Fruit fly (Drosophila melanogaster): ENCODE measurements around the gene rtet.

Gene rtet

dm6 chr3R:21065010-21065695 lies 43.1 kb upstream of the rtet start, which contains the start of gene AnxB9 (continued):
- peak; percentile 75 for TF ChIP-seq bbx (GFP tag; IDR thresholded peaks at IDR 0.05; ENCODE audit: partially characterized antibody)
- peak; percentile 51 for TF ChIP-seq sug (tag; optimal IDR thresholded peaks at IDR 0.05)
- TF ChIP-seq slp2 (GFP tag; optimal IDR thresholded peaks at IDR 0.05) = no peak
- peak; percentile 34 for TF ChIP-seq B-H2 (GFP tag; optimal IDR thresholded peaks at IDR 0.05)
- no peak for TF ChIP-seq CG2116 (GFP tag; optimal IDR thresholded peaks at IDR 0.05)
- no peak for TF ChIP-seq Gsc (GFP tag; IDR thresholded peaks at IDR 0.05)
- TF ChIP-seq CG12219 (GFP tag; optimal IDR thresholded peaks at IDR 0.05) = peak; percentile 28
- peak; percentile 77 for TF ChIP-seq Opbp (GFP tag; IDR thresholded peaks at IDR 0.05; ENCODE audit: partially characterized antibody)
- TF ChIP-seq Fer1 (GFP tag; optimal IDR thresholded peaks at IDR 0.05) = peak; percentile 57
- no peak for TF ChIP-seq HLH4C (GFP tag; IDR thresholded peaks at IDR 0.05; ENCODE audit: partially characterized antibody)
- no peak for TF ChIP-seq CG31441 (GFP tag; IDR thresholded peaks at IDR 0.05)
- peak; percentile 33; the same call in 1 of the 3 replicates for TF ChIP-seq CG11456 (GFP tag; IDR thresholded peaks at IDR 0.05)
- no peak for TF ChIP-seq pnt (GFP tag; optimal IDR thresholded peaks at IDR 0.05)
- no peak for TF ChIP-seq CG12104 (GFP tag; optimal IDR thresholded peaks at IDR 0.05)
- TF ChIP-seq vvl (GFP tag; IDR thresholded peaks at IDR 0.05) = peak; percentile 59
- TF ChIP-seq CG12071 (GFP tag; optimal IDR thresholded peaks at IDR 0.05) = peak; percentile 70
- no peak for TF ChIP-seq CG15011 (GFP tag; optimal IDR thresholded peaks at IDR 0.05)
- TF ChIP-seq Hmr (GFP tag; optimal IDR thresholded peaks at IDR 0.05) = peak; percentile 30
- no peak for TF ChIP-seq crc (GFP tag; optimal IDR thresholded peaks at IDR 0.05)
- peak; percentile 8 for TF ChIP-seq Dad (GFP tag; optimal IDR thresholded peaks at IDR 0.05)
- peak; percentile 39; the same call in 1 of the 2 replicates for TF ChIP-seq E2f1 (GFP tag; IDR thresholded peaks at IDR 0.05)
- peak; percentile 67 for TF ChIP-seq Scr (GFP tag; IDR thresholded peaks at IDR 0.05; ENCODE audit: partially characterized antibody)
- peak; percentile 21 for TF ChIP-seq Antp (GFP tag; optimal IDR thresholded peaks at IDR 0.05)
- TF ChIP-seq HLHmδ (GFP tag; optimal IDR thresholded peaks at IDR 0.05) = peak; percentile 56
- no peak for TF ChIP-seq chm (GFP tag; IDR thresholded peaks at IDR 0.05)
- TF ChIP-seq CG16815 (GFP tag; optimal IDR thresholded peaks at IDR 0.05) = no peak
- TF ChIP-seq sens-2 (GFP tag; IDR thresholded peaks at IDR 0.05) = 0 out of 2 replicates have a peak, but pooled peaks have one; percentile 50
- TF ChIP-seq Atf6 (GFP tag; IDR thresholded peaks at IDR 0.05) = no peak; the same call in 1 of the 2 replicates
- no peak for TF ChIP-seq CG8388 (GFP tag; optimal IDR thresholded peaks at IDR 0.05)
- peak; percentile 56 for TF ChIP-seq fd64A (GFP tag; optimal IDR thresholded peaks at IDR 0.05)
- peak; percentile 82 for TF ChIP-seq CG4360 (GFP tag; IDR thresholded peaks at IDR 0.05)
- TF ChIP-seq CG7987 (GFP tag; optimal IDR thresholded peaks at IDR 0.05) = peak; percentile 71
- TF ChIP-seq CG7271 (tag; optimal IDR thresholded peaks at IDR 0.05) = no peak
- TF ChIP-seq CG13894 (tag; optimal IDR thresholded peaks at IDR 0.05) = peak; percentile 83
- TF ChIP-seq CG13624 (GFP tag; optimal IDR thresholded peaks at IDR 0.05) = peak; percentile 78
- no peak for TF ChIP-seq emc (GFP tag; optimal IDR thresholded peaks at IDR 0.05)
- peak; percentile 70 for TF ChIP-seq CG10543 (GFP tag; optimal IDR thresholded peaks at IDR 0.05)
- TF ChIP-seq pros (GFP tag; optimal IDR thresholded peaks at IDR 0.05) = no peak
- no peak for TF ChIP-seq MBD-R2 (GFP tag; IDR thresholded peaks at IDR 0.05)
- TF ChIP-seq grau (tag; optimal IDR thresholded peaks at IDR 0.05) = no peak
- TF ChIP-seq Trl (optimal IDR thresholded peaks at IDR 0.05) = peak; percentile 45 to 72
- peak; percentile 70 for TF ChIP-seq Trl (GFP tag; optimal IDR thresholded peaks at IDR 0.05)
- 0 out of 3 replicates have a peak, but pooled peaks have one; percentile 53 for TF ChIP-seq mld (GFP tag; IDR thresholded peaks at IDR 0.05; ENCODE audit: partially characterized antibody)
- no peak for TF ChIP-seq CG3847 (GFP tag; IDR thresholded peaks at IDR 0.05)
- peak; percentile 13 for TF ChIP-seq CG12391 (tag; optimal IDR thresholded peaks at IDR 0.05)
- TF ChIP-seq CG6791 (GFP tag; IDR thresholded peaks at IDR 0.05; ENCODE audit: partially characterized antibody) = peak; percentile 96
- peak; percentile 84 for TF ChIP-seq sens (GFP tag)
- TF ChIP-seq toy (GFP tag; IDR thresholded peaks at IDR 0.05) = no peak
- no peak for TF ChIP-seq cas (GFP tag; IDR thresholded peaks at IDR 0.05)
- TF ChIP-seq Dip2 (GFP tag; IDR thresholded peaks at IDR 0.05) = no peak
